Worm (Caenorhabditis elegans) whole organism, L4 larva: Measurements from ENCODE around the gene F33G12.3.

Experiments
- F10B5.3 ChIP-seq: sonication (generic microtip); optimal IDR thresholded peaks from 2 replicates; lab custom pipeline; 2016; ENCODE audit warnings: mild to moderate bottlenecking, missing genetic modification characterization, missing compliant biosample characterization
- T20F7.1 ChIP-seq: fragments of 200-800 bp; sonication (Bioruptor generic); optimal IDR thresholded peaks from 2 replicates; lab custom pipeline; 2018; ENCODE audit warnings: mild to moderate bottlenecking, missing genetic modification characterization, missing compliant biosample characterization
- Y105C5A.15 ChIP-seq: fragments of 200-800 bp; sonication (Bioruptor generic); IDR thresholded peaks from 2 replicates; pipeline ENCODE4 v1.3.6; 2022; ENCODE audit warnings: missing genetic modification characterization, missing compliant biosample characterization
- Y5F2A.4 ChIP-seq: fragments of 200-800 bp; sonication (Bioruptor generic); optimal IDR thresholded peaks from 2 replicates; lab custom pipeline; 2018; ENCODE audit warnings: mild to moderate bottlenecking, missing genetic modification characterization, missing compliant biosample characterization
- aha-1 ChIP-seq: fragments of 150-350 bp; peaks from one replicate; lab custom pipeline; 2014; ENCODE audit warnings: missing biosample characterization, missing genetic modification characterization
- aly-2 ChIP-seq: sonication (generic microtip); optimal IDR thresholded peaks from 2 replicates; lab custom pipeline; 2018; ENCODE audit warnings: missing biosample characterization, missing genetic modification characterization
- ama-1 ChIP-seq: fragments of 150-350 bp; optimal IDR thresholded peaks from 2 replicates; lab custom pipeline; 2014; ENCODE audit warnings: inconsistent platforms, mixed read lengths
- ceh-62 ChIP-seq: sonication (generic microtip); optimal IDR thresholded peaks from 2 replicates; lab custom pipeline; 2017; ENCODE audit warnings: missing biosample characterization, missing genetic modification characterization
- cey-2 ChIP-seq: sonication (generic microtip); optimal IDR thresholded peaks from 3 replicates; lab custom pipeline; 2017; ENCODE audit warnings: missing genetic modification characterization, mild to moderate bottlenecking, missing compliant biosample characterization, antibody characterized with exemption, borderline replicate concordance; ENCODE audit not compliant: insufficient read depth
- ctbp-1 ChIP-seq: fragments of 200-800 bp; sonication (Bioruptor generic); IDR thresholded peaks from 2 replicates; pipeline ENCODE4 v1.3.6; 2022; ENCODE audit warnings: missing genetic modification reagents, missing genetic modification characterization, missing compliant biosample characterization
- daf-16 ChIP-seq, 3 experiments: sonication (generic microtip); optimal IDR thresholded peaks; 2 replicates each; lab custom pipeline; 2016 to 2017; ENCODE audit warnings: missing genetic modification characterization in 3 of 3, missing genetic modification reagents in 3 of 3, mild to moderate bottlenecking in 2 of 3, missing compliant biosample characterization in 2 of 3, missing biosample characterization in 1 of 3, moderate library complexity in 1 of 3
- daf-8 ChIP-seq: fragments of 200-800 bp; sonication (Bioruptor generic); IDR thresholded peaks from 2 replicates; pipeline ENCODE4 v1.3.6; 2022; ENCODE audit warnings: missing genetic modification characterization, missing compliant biosample characterization
- dmd-6 ChIP-seq: fragments of 200-800 bp; sonication (Bioruptor generic); IDR thresholded peaks from 2 replicates; pipeline ENCODE4 v1.3.6; 2022; ENCODE audit warnings: missing genetic modification reagents, missing genetic modification characterization, missing compliant biosample characterization
- dve-1 ChIP-seq: sonication (generic microtip); optimal IDR thresholded peaks from 2 replicates; lab custom pipeline; 2017; ENCODE audit warnings: antibody characterized with exemption, mild to moderate bottlenecking, missing genetic modification characterization, missing compliant biosample characterization; ENCODE audit not compliant: insufficient read depth
- hlh-11 ChIP-seq: fragments of 200-800 bp; sonication (Bioruptor generic); optimal IDR thresholded peaks from 2 replicates; lab custom pipeline; 2018; ENCODE audit warnings: mild to moderate bottlenecking, missing genetic modification characterization, missing compliant biosample characterization
- hlh-30 ChIP-seq: sonication (generic microtip); optimal IDR thresholded peaks from 2 replicates; lab custom pipeline; 2017; ENCODE audit warnings: antibody characterized with exemption, mild to moderate bottlenecking, missing genetic modification characterization, missing compliant biosample characterization; ENCODE audit not compliant: insufficient read depth
- hmg-1.1 ChIP-seq: fragments of 200-800 bp; sonication (Bioruptor generic); IDR thresholded peaks from 2 replicates; pipeline ENCODE4 v1.3.6; 2022; ENCODE audit warnings: missing genetic modification reagents, missing genetic modification characterization, missing compliant biosample characterization
- lim-7 ChIP-seq: fragments of 200-800 bp; sonication (Bioruptor generic); IDR thresholded peaks from 2 replicates; pipeline ENCODE4 v1.3.6; 2022; ENCODE audit warnings: missing genetic modification characterization, missing compliant biosample characterization
- lin-1 ChIP-seq: fragments of 200-800 bp; sonication (Bioruptor generic); IDR thresholded peaks from 2 replicates; pipeline ENCODE4 v1.3.6; 2022; ENCODE audit warnings: missing genetic modification reagents, missing genetic modification characterization, missing compliant biosample characterization
- lin-15B ChIP-seq: fragments of 150-350 bp; sonication (generic microtip); optimal IDR thresholded peaks from 3 replicates; lab custom pipeline; 2014; ENCODE audit warnings: missing biosample characterization, missing genetic modification characterization
- lsy-2 ChIP-seq, 2 experiments: fragments of 150-350 bp in 1 of 2; sonication (generic microtip) in 1 of 2; optimal IDR thresholded peaks; 2 replicates each; lab custom pipeline; 2014 to 2017; ENCODE audit warnings: missing biosample characterization in 2 of 2, missing genetic modification characterization in 2 of 2
- mdl-1 ChIP-seq, 2 experiments: fragments of 150-350 bp in 1 of 2; sonication (generic microtip) in 1 of 2; optimal IDR thresholded peaks; 2 replicates each; lab custom pipeline; 2014 to 2017; ENCODE audit warnings: missing biosample characterization in 2 of 2, missing genetic modification characterization in 2 of 2
- mdt-29 ChIP-seq: fragments of 200-800 bp; sonication (Bioruptor generic); IDR thresholded peaks from 2 replicates; pipeline ENCODE4 v1.3.6; 2022; ENCODE audit warnings: missing genetic modification reagents, missing genetic modification characterization, missing compliant biosample characterization
- mep-1 ChIP-seq: fragments of 150-350 bp; sonication (generic microtip); optimal IDR thresholded peaks from 3 replicates; lab custom pipeline; 2014; ENCODE audit warnings: missing biosample characterization, missing genetic modification characterization
- mxl-2 ChIP-seq: fragments of 200-800 bp; sonication (Bioruptor generic); conservative IDR thresholded peaks from 2 replicates; pipeline ENCODE4 v1.3.6; 2022; ENCODE audit warnings: missing genetic modification reagents, missing genetic modification characterization, missing compliant biosample characterization
- mxl-3 ChIP-seq: fragments of 200-800 bp; sonication (Bioruptor generic); optimal IDR thresholded peaks from 2 replicates; lab custom pipeline; 2018; ENCODE audit warnings: mild to moderate bottlenecking, missing genetic modification characterization, missing compliant biosample characterization
- nhr-10 ChIP-seq: fragments of 150-350 bp; optimal IDR thresholded peaks from 2 replicates; lab custom pipeline; 2014; ENCODE audit warnings: missing biosample characterization, missing genetic modification characterization
- nhr-25 ChIP-seq: sonication (generic microtip); optimal IDR thresholded peaks from 2 replicates; lab custom pipeline; 2017; ENCODE audit warnings: missing genetic modification characterization, mild to moderate bottlenecking, missing compliant biosample characterization, antibody characterized with exemption, moderate library complexity, borderline replicate concordance; ENCODE audit not compliant: insufficient read depth
- nhr-28 ChIP-seq: fragments of 150-350 bp; optimal IDR thresholded peaks from 2 replicates; lab custom pipeline; 2014; ENCODE audit warnings: missing biosample characterization, missing genetic modification characterization
- nhr-41 ChIP-seq: fragments of 200-800 bp; sonication (Bioruptor generic); IDR thresholded peaks from 2 replicates; pipeline ENCODE4 v1.3.6; 2022; ENCODE audit warnings: missing genetic modification reagents, missing genetic modification characterization, missing compliant biosample characterization
- nhr-42 ChIP-seq: fragments of 200-800 bp; sonication (Bioruptor generic); IDR thresholded peaks from 2 replicates; pipeline ENCODE4 v1.3.6; 2022; ENCODE audit warnings: missing genetic modification characterization, missing compliant biosample characterization
- nhr-48 ChIP-seq: sonication (generic microtip); optimal IDR thresholded peaks from 2 replicates; lab custom pipeline; 2016; ENCODE audit warnings: mild to moderate bottlenecking, missing genetic modification characterization, missing compliant biosample characterization
- nhr-76 ChIP-seq: fragments of 150-350 bp; optimal IDR thresholded peaks from 2 replicates; lab custom pipeline; 2014; ENCODE audit warnings: missing biosample characterization, missing genetic modification characterization
- php-3 ChIP-seq: fragments of 200-800 bp; sonication (Bioruptor generic); IDR thresholded peaks from 2 replicates; pipeline ENCODE4 v1.3.6; 2022; ENCODE audit warnings: missing genetic modification reagents, missing genetic modification characterization, missing compliant biosample characterization
- pqm-1 ChIP-seq: sonication (generic microtip); optimal IDR thresholded peaks from 2 replicates; lab custom pipeline; 2017; ENCODE audit warnings: missing biosample characterization, missing genetic modification characterization
- sdz-12 ChIP-seq: fragments of 200-800 bp; sonication (Bioruptor generic); optimal IDR thresholded peaks from 2 replicates; lab custom pipeline; 2018; ENCODE audit warnings: mild to moderate bottlenecking, missing genetic modification characterization, missing compliant biosample characterization
- spr-1 ChIP-seq: sonication (generic microtip); optimal IDR thresholded peaks from 2 replicates; lab custom pipeline; 2016; ENCODE audit warnings: mild to moderate bottlenecking, missing genetic modification characterization, missing compliant biosample characterization
- tag-97 ChIP-seq: fragments of 200-800 bp; sonication (Bioruptor generic); IDR thresholded peaks from 2 replicates; pipeline ENCODE4 v1.3.6; 2022; ENCODE audit warnings: missing genetic modification characterization, missing compliant biosample characterization
- unc-62 ChIP-seq, 3 experiments: fragments of 150-350 bp in 1 of 3; sonication (generic microtip); optimal IDR thresholded peaks in 2 of 3; peaks in 1 of 3; 1 replicate in 1 of 3; 2 replicates in 2 of 3; lab custom pipeline; 2014 to 2017; ENCODE audit warnings: missing biosample characterization in 3 of 3, missing genetic modification characterization in 3 of 3, missing genetic modification reagents in 3 of 3, missing genotype in 1 of 3

The F33G12.3 gene

DNA sequence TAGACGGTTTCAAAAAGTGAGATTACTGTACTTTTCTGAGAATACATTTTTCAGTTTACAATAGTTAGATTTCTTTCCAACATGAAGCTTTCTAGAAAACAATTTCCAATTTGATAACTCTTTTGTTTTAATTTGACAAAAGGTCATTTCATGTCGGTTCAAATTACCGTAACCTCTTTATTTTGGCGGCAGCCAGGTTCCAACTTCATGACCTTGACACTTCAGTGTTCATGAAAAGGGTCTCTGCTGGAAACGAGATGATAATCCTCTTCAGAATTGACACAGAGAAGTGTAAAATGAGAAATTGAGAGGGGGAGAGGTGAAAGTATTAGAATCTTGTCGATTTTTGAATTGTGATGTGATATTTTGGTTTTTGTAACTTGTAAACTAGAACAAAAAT, 12.3 kb downstream of the F33G12.3 start:
- no peak for TF ChIP-seq mxl-2 (GFP tag; lab: Robert Waterston, UW)
- TF ChIP-seq nhr-25 (tag; lab: Kevin White, UChicago), result peak; percentile 41
- TF ChIP-seq mep-1 (tag; lab: Kevin White, UChicago), result no peak
- peak in 1 of 2 experiments; percentile 9 for TF ChIP-seq lsy-2 (tag; optimal IDR thresholded peaks at IDR 0.05; lab: Kevin White, UChicago)
- no peak for TF ChIP-seq lin-15B
- no peak for TF ChIP-seq Y5F2A.4 (GFP tag; lab: Kevin White, UChicago)
- TF ChIP-seq, all 104 proteins: peak for 2

DNA sequence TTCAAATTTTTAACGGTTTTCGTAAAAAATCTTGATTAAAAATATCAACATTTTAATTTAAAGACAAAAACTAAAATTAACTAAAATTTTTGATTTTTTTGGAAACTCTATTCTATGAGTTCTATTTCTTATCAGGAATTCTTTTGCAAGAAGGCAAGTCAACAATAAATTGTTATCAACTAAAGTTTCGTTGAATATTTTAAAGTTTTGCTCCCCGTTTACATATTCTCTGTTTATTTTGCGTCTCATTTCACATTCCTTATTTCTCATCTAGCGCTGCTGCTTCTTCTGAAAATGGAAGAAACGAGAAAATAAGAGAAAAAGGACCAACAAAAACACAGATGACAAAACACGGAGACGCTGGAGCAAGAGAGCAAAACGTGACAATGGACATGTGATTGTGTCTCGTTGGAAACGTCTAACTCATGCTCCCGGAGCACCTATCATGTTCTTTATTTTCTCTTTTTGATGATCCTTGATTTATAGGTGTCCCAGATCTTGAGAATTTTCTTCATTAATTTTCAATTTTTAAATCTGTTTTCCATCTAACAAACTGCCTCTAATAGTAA, 13.2 kb downstream of the F33G12.3 start:
- TF ChIP-seq spr-1 (tag; lab: Kevin White, UChicago) (no peak), Y105C5A.15 (no peak), lsy-2 (tag; optimal IDR thresholded peaks at IDR 0.05; lab: Kevin White, UChicago) (no peak), mdl-1 (tag; optimal IDR thresholded peaks at IDR 0.05; lab: Kevin White, UChicago) (peak in 1 of 2 experiments; percentile 49), aha-1 (peak; percentile 14), dve-1 (tag; lab: Kevin White, UChicago) (peak; percentile 8), ama-1 (no peak), hlh-30 (peak; percentile 81), sdz-12 (no peak), F10B5.3 (tag; lab: Kevin White, UChicago) (no peak), ctbp-1 (GFP tag; lab: Robert Waterston, UW) (no peak), nhr-41 (GFP tag; lab: Robert Waterston, UW) (no peak), hmg-1.1 (GFP tag; lab: Robert Waterston, UW) (0 out of 2 replicates have a peak, but pooled peaks have one; percentile 8), hlh-11 (tag; lab: Kevin White, UChicago) (peak; percentile 36), nhr-42 (GFP tag; lab: Robert Waterston, UW) (no peak), lim-7 (GFP tag; lab: Robert Waterston, UW) (no peak), aly-2 (tag; lab: Kevin White, UChicago) (no peak), daf-16 (GFP tag; optimal IDR thresholded peaks at IDR 0.05; lab: Kevin White, UChicago) (no peak), daf-16 (tag; optimal IDR thresholded peaks at IDR 0.05; lab: Kevin White, UChicago) (peak; percentile 61), mdt-29 (no peak)

DNA sequence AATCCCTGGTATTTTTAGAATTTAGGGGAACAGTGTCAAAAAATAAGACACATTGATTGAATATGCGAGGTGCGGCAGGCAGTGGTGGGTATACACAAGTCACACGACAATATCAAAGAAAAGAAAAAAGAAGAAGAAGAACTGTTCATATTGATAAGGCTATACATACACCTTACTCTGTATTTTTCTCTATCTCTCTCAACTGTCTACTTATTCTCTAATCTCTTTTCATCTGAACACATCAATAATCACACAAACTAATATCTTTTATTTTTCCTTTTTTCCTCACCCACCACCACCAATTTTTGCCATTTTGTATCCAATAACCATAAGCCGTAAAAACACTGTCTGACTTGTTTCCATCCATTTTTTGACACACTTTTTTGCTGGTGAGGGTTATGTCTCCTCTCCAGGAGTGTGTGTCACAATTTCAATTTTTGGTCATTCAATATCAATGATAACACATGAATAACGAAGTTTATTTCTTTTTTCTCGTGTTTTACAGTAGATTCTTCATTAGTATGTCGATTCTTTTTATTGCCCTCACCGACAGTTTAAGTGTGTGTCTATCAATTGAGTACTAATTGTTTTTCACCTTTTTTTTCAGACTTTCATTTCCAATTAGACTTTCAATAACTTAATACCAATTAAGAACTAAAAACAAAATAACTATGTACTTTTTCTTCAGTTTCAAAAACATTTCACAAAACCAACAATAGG, 14.3 kb downstream of the F33G12.3 start:
- TF ChIP-seq F10B5.3 (tag; lab: Kevin White, UChicago) (no peak), mdl-1 (tag; optimal IDR thresholded peaks at IDR 0.05; lab: Kevin White, UChicago) (peak in 1 of 2 experiments; percentile 42), ceh-62 (tag; lab: Kevin White, UChicago) (no peak), nhr-28 (tag; lab: Kevin White, UChicago) (peak; percentile 83), daf-8 (GFP tag; lab: Robert Waterston, UW) (no peak), mep-1 (tag; lab: Kevin White, UChicago) (peak; percentile 42), pqm-1 (peak; percentile 44), nhr-76 (tag; lab: Kevin White, UChicago) (peak; percentile 4), hlh-30 (peak; percentile 62), T20F7.1 (GFP tag; lab: Kevin White, UChicago) (peak; percentile 65), lin-1 (peak; percentile 54; the same call in 1 of the 2 replicates), php-3 (GFP tag; lab: Robert Waterston, UW) (peak; percentile 82), nhr-48 (tag; lab: Kevin White, UChicago) (peak; percentile 25), nhr-10 (tag; lab: Kevin White, UChicago) (peak; percentile 60), hlh-11 (tag; lab: Kevin White, UChicago) (peak; percentile 82), tag-97 (GFP tag; lab: Robert Waterston, UW) (no peak), nhr-41 (GFP tag; lab: Robert Waterston, UW) (no peak), unc-62 (GFP tag; optimal IDR thresholded peaks at IDR 0.05 in 1 of 2; lab: Kevin White, UChicago) (peak in 1 of 2 experiments; percentile 88), unc-62 (tag; optimal IDR thresholded peaks at IDR 0.05; lab: Kevin White, UChicago) (no peak), nhr-25 (tag; lab: Kevin White, UChicago) (peak; percentile 17), lsy-2 (tag; optimal IDR thresholded peaks at IDR 0.05; lab: Kevin White, UChicago) (peak in 1 of 2 experiments; percentile 25), cey-2 (tag; lab: Kevin White, UChicago) (peak; percentile 32), daf-16 (GFP tag; optimal IDR thresholded peaks at IDR 0.05; lab: Kevin White, UChicago) (no peak), daf-16 (tag; optimal IDR thresholded peaks at IDR 0.05; lab: Kevin White, UChicago) (peak; percentile 53), dve-1 (tag; lab: Kevin White, UChicago) (peak; percentile 83), dmd-6 (GFP tag; lab: Robert Waterston, UW) (peak; percentile 81), mxl-3 (GFP tag; lab: Kevin White, UChicago) (peak; percentile 9), lin-15B (no peak)
